Worm (Caenorhabditis elegans) whole organism, late embryonic: ENCODE data around the gene ttbk-5.

Experiments used
- C08G9.2 ChIP-seq: sonication (generic microtip); optimal IDR thresholded peaks from 2 replicates; lab custom pipeline; 2016; ENCODE audit warnings: mild to moderate bottlenecking, missing genetic modification characterization, moderate library complexity, missing compliant biosample characterization
- C38D4.7 ChIP-seq: fragments of 200-800 bp; sonication (Bioruptor generic); optimal IDR thresholded peaks from 2 replicates; lab custom pipeline; 2018; ENCODE audit warnings: mild to moderate bottlenecking, missing genetic modification characterization, moderate library complexity, missing compliant biosample characterization
- F13H6.1 ChIP-seq: sonication (generic microtip); optimal IDR thresholded peaks from 2 replicates; lab custom pipeline; 2016; ENCODE audit warnings: missing genetic modification characterization, missing compliant biosample characterization
- K02D7.2 ChIP-seq: sonication (generic microtip); optimal IDR thresholded peaks from 2 replicates; lab custom pipeline; 2017; ENCODE audit warnings: mild to moderate bottlenecking, missing genetic modification characterization, missing compliant biosample characterization
- K09A11.1 ChIP-seq: sonication (generic microtip); optimal IDR thresholded peaks from 2 replicates; lab custom pipeline; 2017; ENCODE audit warnings: antibody characterized with exemption, mild to moderate bottlenecking, missing genetic modification characterization, missing compliant biosample characterization; ENCODE audit not compliant: insufficient read depth
- T23F11.4 ChIP-seq: fragments of 200-800 bp; sonication (Bioruptor generic); optimal IDR thresholded peaks from 2 replicates; lab custom pipeline; 2018; ENCODE audit warnings: mild to moderate bottlenecking, missing genetic modification characterization, missing compliant biosample characterization
- ama-1 ChIP-seq: fragments of 150-350 bp; optimal IDR thresholded peaks from 2 replicates; lab custom pipeline; 2014
- ceh-19 ChIP-seq: fragments of 200-800 bp; sonication (Bioruptor generic); optimal IDR thresholded peaks from 2 replicates; lab custom pipeline; 2018; ENCODE audit warnings: mild to moderate bottlenecking, missing genetic modification characterization, missing compliant biosample characterization
- ceh-2 ChIP-seq: sonication (generic microtip); optimal IDR thresholded peaks from 2 replicates; lab custom pipeline; 2016; ENCODE audit warnings: missing genotype, missing genetic modification characterization, missing compliant biosample characterization
- ceh-24 ChIP-seq: sonication (generic microtip); optimal IDR thresholded peaks from 2 replicates; lab custom pipeline; 2016; ENCODE audit warnings: mild to moderate bottlenecking, missing genetic modification characterization, missing compliant biosample characterization
- ceh-45 ChIP-seq: fragments of 200-800 bp; sonication (Bioruptor generic); IDR thresholded peaks from 2 replicates; pipeline ENCODE4 v1.3.6; 2022; ENCODE audit warnings: missing genetic modification reagents, missing genetic modification characterization, missing compliant biosample characterization
- ceh-48 ChIP-seq: sonication (generic microtip); optimal IDR thresholded peaks from 2 replicates; lab custom pipeline; 2016; ENCODE audit warnings: missing genetic modification characterization, inconsistent platforms, missing compliant biosample characterization
- dve-1 ChIP-seq: sonication (generic microtip); optimal IDR thresholded peaks from 2 replicates; lab custom pipeline; 2017; ENCODE audit warnings: antibody characterized with exemption, mild to moderate bottlenecking, missing genetic modification characterization, missing compliant biosample characterization
- elt-4 ChIP-seq: sonication (generic microtip); optimal IDR thresholded peaks from 2 replicates; lab custom pipeline; 2016; ENCODE audit warnings: missing genetic modification characterization, missing compliant biosample characterization
- fax-1 ChIP-seq: sonication (generic microtip); optimal IDR thresholded peaks from 2 replicates; lab custom pipeline; 2016; ENCODE audit warnings: missing genotype, missing genetic modification characterization, missing compliant biosample characterization
- hlh-13 ChIP-seq: fragments of 200-800 bp; sonication (Bioruptor generic); optimal IDR thresholded peaks from 2 replicates; lab custom pipeline; 2018; ENCODE audit warnings: mild to moderate bottlenecking, missing genetic modification characterization, missing compliant biosample characterization
- hlh-15 ChIP-seq: sonication (generic microtip); optimal IDR thresholded peaks from 2 replicates; lab custom pipeline; 2016; ENCODE audit warnings: missing genetic modification characterization, missing compliant biosample characterization
- hlh-30 ChIP-seq: sonication (generic microtip); optimal IDR thresholded peaks from 2 replicates; lab custom pipeline; 2017; ENCODE audit warnings: antibody characterized with exemption, missing genetic modification characterization, missing compliant biosample characterization; ENCODE audit not compliant: insufficient read depth
- hlh-8 ChIP-seq: sonication (generic microtip); optimal IDR thresholded peaks from 2 replicates; lab custom pipeline; 2016; ENCODE audit warnings: missing genotype, missing genetic modification characterization, missing compliant biosample characterization
- madf-2 ChIP-seq: sonication (generic microtip); optimal IDR thresholded peaks from 2 replicates; lab custom pipeline; 2017; ENCODE audit warnings: missing genetic modification characterization, missing compliant biosample characterization
- nhr-11 ChIP-seq: fragments of 150-350 bp; optimal IDR thresholded peaks from 2 replicates; lab custom pipeline; 2014; ENCODE audit warnings: missing biosample characterization, missing genetic modification characterization
- npax-4 ChIP-seq: sonication (generic microtip); optimal IDR thresholded peaks from 2 replicates; lab custom pipeline; 2016; ENCODE audit warnings: missing genetic modification characterization, missing compliant biosample characterization
- pat-9 ChIP-seq: fragments of 200-800 bp; sonication (Bioruptor generic); optimal IDR thresholded peaks from 2 replicates; lab custom pipeline; 2018; ENCODE audit warnings: mild to moderate bottlenecking, missing genetic modification characterization, moderate library complexity, missing compliant biosample characterization
- pha-2 ChIP-seq: sonication (generic microtip); optimal IDR thresholded peaks from 2 replicates; lab custom pipeline; 2017; ENCODE audit warnings: mild to moderate bottlenecking, missing genetic modification characterization, missing compliant biosample characterization
- pqm-1 ChIP-seq: sonication (generic microtip); optimal IDR thresholded peaks from 2 replicates; lab custom pipeline; 2016; ENCODE audit warnings: missing genetic modification characterization, missing compliant biosample characterization
- pros-1 ChIP-seq: fragments of 150-350 bp; optimal IDR thresholded peaks from 2 replicates; lab custom pipeline; 2014; ENCODE audit warnings: missing biosample characterization, missing genetic modification reagents, missing genetic modification characterization
- ref-2 ChIP-seq: sonication (generic microtip); optimal IDR thresholded peaks from 2 replicates; lab custom pipeline; 2016; ENCODE audit warnings: missing genetic modification characterization, missing compliant biosample characterization
- rnt-1 ChIP-seq: sonication (generic microtip); optimal IDR thresholded peaks from 2 replicates; lab custom pipeline; 2016; ENCODE audit warnings: missing genetic modification characterization, missing compliant biosample characterization
- sdc-2 ChIP-seq: sonication (generic microtip); optimal IDR thresholded peaks from 2 replicates; lab custom pipeline; 2016; ENCODE audit warnings: missing genotype, missing genetic modification characterization, missing compliant biosample characterization
- sox-2 ChIP-seq: fragments of 200-800 bp; sonication (Bioruptor generic); IDR thresholded peaks from 2 replicates; pipeline ENCODE4 v1.3.6; 2022; ENCODE audit warnings: missing genetic modification reagents, missing genetic modification characterization, missing compliant biosample characterization
- syd-9 ChIP-seq: sonication (generic microtip); optimal IDR thresholded peaks from 2 replicates; lab custom pipeline; 2016; ENCODE audit warnings: mild to moderate bottlenecking, missing genetic modification characterization, moderate library complexity, missing compliant biosample characterization
- tbx-2 ChIP-seq: sonication (generic microtip); optimal IDR thresholded peaks from 2 replicates; lab custom pipeline; 2016; ENCODE audit warnings: missing genetic modification characterization, missing compliant biosample characterization
- tbx-7 ChIP-seq: sonication (generic microtip); optimal IDR thresholded peaks from 2 replicates; lab custom pipeline; 2016; ENCODE audit warnings: missing genotype, missing genetic modification characterization, missing compliant biosample characterization
- unc-3 ChIP-seq, 2 experiments: fragments of 200-800 bp in 1 of 2; sonication (Bioruptor generic) in 1 of 2; sonication (generic microtip) in 1 of 2; conservative IDR thresholded peaks in 1 of 2; optimal IDR thresholded peaks in 1 of 2; 2 replicates each; pipeline versions ENCODE4 v1.3.6 to Lab custom; 2016 to 2022; ENCODE audit warnings: missing compliant biosample characterization in 2 of 2, missing genetic modification characterization in 2 of 2, missing genetic modification reagents in 1 of 2
- unc-55 ChIP-seq: sonication (generic microtip); optimal IDR thresholded peaks from 2 replicates; lab custom pipeline; 2017; ENCODE audit warnings: missing biosample characterization, missing genetic modification reagents, missing genetic modification characterization
- ztf-16 ChIP-seq: sonication (generic microtip); optimal IDR thresholded peaks from 2 replicates; lab custom pipeline; 2017; ENCODE audit warnings: missing genetic modification characterization, missing compliant biosample characterization

Gene ttbk-5

DNA sequence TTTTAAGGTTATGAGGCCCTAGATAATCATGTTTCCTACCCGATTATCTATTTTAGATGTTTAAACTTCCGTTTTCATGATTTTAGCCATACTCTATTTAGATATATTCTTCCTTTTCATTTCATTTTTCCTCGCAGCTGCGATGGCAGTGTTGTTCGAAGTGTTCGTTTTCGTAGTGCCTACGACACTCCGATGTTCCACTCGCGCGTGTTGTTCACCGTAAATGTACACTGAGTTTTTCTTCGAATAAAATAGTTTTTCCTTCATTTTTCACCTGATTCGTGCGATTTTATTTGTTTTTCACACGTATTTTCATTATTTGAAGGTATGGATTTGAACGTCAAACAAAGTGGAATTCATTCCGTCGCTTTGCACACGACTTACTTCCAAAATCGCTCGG, 6.4 kb downstream of the ttbk-5 start, which contains the start of gene dis-3:
Gene dis-3 (plus strand): TSS at position 322 of the 400 bp plus-strand sequence.
- TF ChIP-seq T23F11.4 (GFP tag; lab: Kevin White, UChicago) (no peak), ceh-2 (tag; lab: Kevin White, UChicago) (no peak), C38D4.7 (GFP tag; lab: Kevin White, UChicago) (no peak), sox-2 (GFP tag; lab: Robert Waterston, UW) (no peak), C08G9.2 (tag; lab: Kevin White, UChicago) (no peak), dve-1 (tag; lab: Kevin White, UChicago) (no peak), fax-1 (tag; lab: Kevin White, UChicago) (no peak), pha-2 (tag; lab: Kevin White, UChicago) (no peak), K09A11.1 (tag; lab: Kevin White, UChicago) (no peak), pqm-1 (tag; lab: Kevin White, UChicago) (no peak), tbx-2 (tag; lab: Kevin White, UChicago) (no peak), hlh-13 (GFP tag; lab: Kevin White, UChicago) (no peak), ceh-19 (no peak), F13H6.1 (tag; lab: Kevin White, UChicago) (no peak), hlh-30 (tag; lab: Kevin White, UChicago) (no peak)

DNA sequence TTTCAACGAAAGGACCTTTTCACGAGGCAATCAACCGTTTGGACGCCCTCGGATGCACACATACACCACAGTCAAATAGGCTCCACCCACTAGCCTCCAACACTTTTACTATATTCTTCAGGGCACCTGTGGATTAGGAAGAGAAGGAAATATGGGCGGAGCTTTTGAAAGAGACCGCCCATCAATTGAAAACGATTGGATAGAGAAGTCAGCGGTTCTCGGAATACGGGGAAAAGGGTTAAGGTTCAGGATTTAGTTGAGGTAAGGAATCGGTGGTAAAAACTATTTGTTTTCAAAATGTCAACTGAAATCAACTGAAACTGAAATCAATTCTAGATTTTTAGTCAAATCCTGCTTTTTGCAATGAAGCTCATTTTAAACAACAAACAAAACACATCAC, 20.0 kb downstream of the ttbk-5 start, which contains the start of gene egl-38:
Gene egl-38 (minus strand): TSS at position 101 of the 400 bp plus-strand sequence.
- TF ChIP-seq C38D4.7 (GFP tag; lab: Kevin White, UChicago): no peak
- TF ChIP-seq tbx-7 (tag; lab: Kevin White, UChicago): no peak
- TF ChIP-seq ceh-45: no peak
- no peak for TF ChIP-seq K02D7.2 (tag; lab: Kevin White, UChicago)
- no peak for TF ChIP-seq fax-1 (tag; lab: Kevin White, UChicago)
- no peak for TF ChIP-seq pros-1 (tag; lab: Kevin White, UChicago)
- TF ChIP-seq unc-3 (GFP tag; conservative IDR thresholded peaks at IDR 0.05; lab: Robert Waterston, UW): no peak
- no peak for TF ChIP-seq unc-3 (tag; optimal IDR thresholded peaks at IDR 0.05; lab: Kevin White, UChicago)
- TF ChIP-seq ceh-19: no peak
- no peak for TF ChIP-seq nhr-11
- no peak for TF ChIP-seq ceh-24 (tag; lab: Kevin White, UChicago)
- no peak for TF ChIP-seq sdc-2 (tag; lab: Kevin White, UChicago)
- no peak for TF ChIP-seq ceh-48 (tag; lab: Kevin White, UChicago)
- TF ChIP-seq rnt-1: no peak
- no peak for TF ChIP-seq ref-2 (tag; lab: Kevin White, UChicago)
- no peak for TF ChIP-seq unc-55 (GFP tag; lab: Kevin White, UChicago)
- no peak for TF ChIP-seq F13H6.1 (tag; lab: Kevin White, UChicago)
- TF ChIP-seq, all 69 proteins: peak for 0

DNA sequence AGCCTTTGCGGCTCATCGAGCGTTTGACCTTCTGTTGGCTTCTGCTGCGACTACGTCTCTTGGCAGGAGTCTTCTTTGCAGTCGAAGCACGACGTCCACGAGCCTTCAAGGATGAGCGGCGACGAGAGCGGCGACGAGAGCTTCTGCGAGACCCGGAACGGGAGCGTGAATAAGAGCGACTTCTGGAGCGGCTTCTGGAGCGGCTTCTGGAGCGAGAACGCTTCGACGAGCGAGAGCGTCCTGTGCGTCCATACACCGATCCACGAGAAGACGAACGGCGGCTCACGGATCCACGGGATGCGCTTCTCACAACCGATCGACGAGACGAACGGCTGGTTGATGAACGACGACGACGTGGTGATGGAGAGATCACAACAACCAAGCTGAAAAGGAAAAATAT, 20.4 kb downstream of the ttbk-5 start:
- TF ChIP-seq ceh-48 (tag; lab: Kevin White, UChicago) (no peak), syd-9 (tag; lab: Kevin White, UChicago) (no peak), elt-4 (tag; lab: Kevin White, UChicago) (no peak), tbx-7 (tag; lab: Kevin White, UChicago) (no peak), pat-9 (tag; lab: Kevin White, UChicago) (no peak), K02D7.2 (tag; lab: Kevin White, UChicago) (no peak), sdc-2 (tag; lab: Kevin White, UChicago) (no peak), madf-2 (tag; lab: Kevin White, UChicago) (no peak), ztf-16 (tag; lab: Kevin White, UChicago) (no peak), npax-4 (tag; lab: Kevin White, UChicago) (no peak), ama-1 (lab: Kevin White, UChicago) (no peak), unc-55 (GFP tag; lab: Kevin White, UChicago) (no peak), tbx-2 (tag; lab: Kevin White, UChicago) (no peak), ceh-24 (tag; lab: Kevin White, UChicago) (no peak), rnt-1 (no peak), hlh-15 (tag; lab: Kevin White, UChicago) (no peak), hlh-8 (tag; lab: Kevin White, UChicago) (no peak), ceh-45 (no peak), K09A11.1 (tag; lab: Kevin White, UChicago) (no peak)
